Fruit fly (Drosophila melanogaster) whole organism, embryonic: ENCODE measurements around the gene CG14072.
A peak's percentile ranks its signal among the peaks of the same experiment; 100 is the strongest.

ENCODE experiments used
- Ada2b ChIP-seq: fragments of 200-800 bp; sonication (Bioruptor generic); IDR thresholded peaks from 2 replicates; pipeline ENCODE4 v1.3.6; 2022; ENCODE audit warnings: missing biosample characterization, missing genetic modification characterization
- Awh ChIP-seq: fragments of 200-800 bp; sonication (Bioruptor generic); IDR thresholded peaks from 2 replicates; pipeline ENCODE4, ENCODE4 v1.3.6; 2022; ENCODE audit warnings: missing biosample characterization, missing genetic modification characterization
- BEAF-32 ChIP-seq: fragments of 200-800 bp; sonication (Bioruptor generic); optimal IDR thresholded peaks from 3 replicates; lab custom pipeline; 2017; ENCODE audit warnings: missing biosample characterization, missing genetic modification characterization, mild to moderate bottlenecking, moderate library complexity, missing genetic modification reagents
- Bdp1 ChIP-seq: fragments of 200-800 bp; sonication (Bioruptor generic); optimal IDR thresholded peaks from 3 replicates; lab custom pipeline; 2016; ENCODE audit warnings: missing biosample characterization, missing genetic modification characterization
- Blimp-1 ChIP-seq: fragments of 200-800 bp; sonication (Bioruptor generic); optimal IDR thresholded peaks from 3 replicates; lab custom pipeline; 2018; ENCODE audit warnings: missing biosample characterization, missing genetic modification characterization, mild to moderate bottlenecking, moderate library complexity, missing genetic modification reagents
- CG11456 ChIP-seq: fragments of 200-800 bp; sonication (Bioruptor generic); IDR thresholded peaks from 3 replicates; pipeline ENCODE4 v1.3.6; 2022; ENCODE audit warnings: missing biosample characterization, missing genetic modification characterization
- CG11695 ChIP-seq: fragments of 200-800 bp; sonication (Bioruptor generic); IDR thresholded peaks from 3 replicates; pipeline ENCODE4 v1.3.6; 2022; ENCODE audit warnings: missing biosample characterization, missing genetic modification characterization
- CG12299 ChIP-seq: fragments of 200-800 bp; sonication (Bioruptor generic); optimal IDR thresholded peaks from 2 replicates; lab custom pipeline; 2018; ENCODE audit warnings: missing biosample characterization, mild to moderate bottlenecking, missing genetic modification characterization
- CG12391 ChIP-seq: fragments of 200-800 bp; sonication (Bioruptor generic); optimal IDR thresholded peaks from 3 replicates; lab custom pipeline; 2018; ENCODE audit warnings: missing biosample characterization, mild to moderate bottlenecking, missing genetic modification characterization, moderate library complexity
- CG14710 ChIP-seq: fragments of 200-800 bp; sonication (Bioruptor generic); optimal IDR thresholded peaks from 3 replicates; lab custom pipeline; 2019; ENCODE audit warnings: missing biosample characterization, mild to moderate bottlenecking, missing genetic modification characterization, moderate library complexity
- CG15601 ChIP-seq: fragments of 200-800 bp; sonication (Bioruptor generic); optimal IDR thresholded peaks from 3 replicates; lab custom pipeline; 2019; ENCODE audit warnings: missing biosample characterization, mild to moderate bottlenecking, missing genetic modification characterization, moderate library complexity
- CG16779 ChIP-seq: fragments of 200-800 bp; sonication (Bioruptor generic); IDR thresholded peaks from 2 replicates; pipeline ENCODE4 v1.3.6; 2022; ENCODE audit warnings: missing biosample characterization, missing genetic modification characterization
- CG16815 ChIP-seq: fragments of 200-800 bp; sonication (Bioruptor generic); optimal IDR thresholded peaks from 3 replicates; lab custom pipeline; 2017; ENCODE audit warnings: missing biosample characterization, mild to moderate bottlenecking, missing genetic modification characterization
- CG30020 ChIP-seq: fragments of 200-800 bp; optimal IDR thresholded peaks from 2 replicates; lab custom pipeline; 2019; ENCODE audit warnings: missing biosample characterization, mild to moderate bottlenecking, missing genetic modification characterization, moderate library complexity
- CG3838 ChIP-seq: fragments of 200-800 bp; sonication (Bioruptor generic); optimal IDR thresholded peaks from 3 replicates; lab custom pipeline; 2016; ENCODE audit warnings: missing biosample characterization, missing genetic modification characterization
- CG7786 ChIP-seq: fragments of 200-800 bp; sonication (Bioruptor generic); optimal IDR thresholded peaks from 2 replicates; lab custom pipeline; 2016; ENCODE audit warnings: missing biosample characterization, missing genetic modification characterization
- CG8359 ChIP-seq: fragments of 200-800 bp; sonication (Bioruptor generic); optimal IDR thresholded peaks from 2 replicates; lab custom pipeline; 2017; ENCODE audit warnings: missing biosample characterization, mild to moderate bottlenecking, missing genetic modification characterization, borderline replicate concordance
- CG8388 ChIP-seq: fragments of 200-800 bp; sonication (Bioruptor generic); optimal IDR thresholded peaks from 2 replicates; lab custom pipeline; 2019; ENCODE audit warnings: missing biosample characterization, mild to moderate bottlenecking, missing genetic modification characterization, moderate library complexity
- Camta ChIP-seq: fragments of 200-800 bp; sonication (Bioruptor generic); optimal IDR thresholded peaks from 2 replicates; lab custom pipeline; 2016; ENCODE audit warnings: missing biosample characterization, missing genetic modification characterization
- Dbx ChIP-seq: fragments of 200-800 bp; sonication (Bioruptor generic); IDR thresholded peaks from 3 replicates; pipeline ENCODE4 v1.3.6; 2022; ENCODE audit warnings: missing biosample characterization, missing genetic modification characterization
- Drgx ChIP-seq: fragments of 200-800 bp; sonication (Bioruptor generic); IDR thresholded peaks from 2 replicates; pipeline ENCODE4 v1.3.6; 2022; ENCODE audit warnings: missing biosample characterization, missing genetic modification characterization
- Elba2 ChIP-seq: fragments of 200-800 bp; sonication (Bioruptor generic); optimal IDR thresholded peaks from 3 replicates; lab custom pipeline; 2016; ENCODE audit warnings: missing biosample characterization, missing genetic modification characterization
- HmgD ChIP-seq: fragments of 200-800 bp; sonication (Bioruptor generic); optimal IDR thresholded peaks from 3 replicates; lab custom pipeline; 2016; ENCODE audit warnings: missing biosample characterization, missing genetic modification characterization
- MBD-R2 ChIP-seq: fragments of 200-800 bp; sonication (Bioruptor generic); IDR thresholded peaks from 2 replicates; pipeline ENCODE4 v1.3.6; 2022; ENCODE audit warnings: missing biosample characterization, missing genetic modification characterization
- Pdp1 ChIP-seq, 2 experiments: fragments of 200-800 bp; sonication (Bioruptor generic); optimal IDR thresholded peaks; 3 replicates each; lab custom pipeline; 2016; ENCODE audit warnings: missing biosample characterization in 2 of 2, missing genetic modification characterization in 2 of 2, mild to moderate bottlenecking in 1 of 2, moderate library complexity in 1 of 2
- YL-1 ChIP-seq: fragments of 200-800 bp; sonication (Bioruptor generic); optimal IDR thresholded peaks from 3 replicates; lab custom pipeline; 2017; ENCODE audit warnings: missing biosample characterization, mild to moderate bottlenecking, missing genetic modification characterization
- ac ChIP-seq: fragments of 200-800 bp; sonication (Bioruptor generic); optimal IDR thresholded peaks from 3 replicates; lab custom pipeline; 2017; ENCODE audit warnings: missing biosample characterization, mild to moderate bottlenecking, missing genetic modification characterization
- aop ChIP-seq: fragments of 200-800 bp; sonication (Bioruptor generic); IDR thresholded peaks from 2 replicates; pipeline ENCODE4 v1.3.6; 2022; ENCODE audit warnings: missing biosample characterization, missing genetic modification characterization
- ash1 ChIP-seq: fragments of 200-800 bp; sonication (Bioruptor generic); optimal IDR thresholded peaks from 2 replicates; lab custom pipeline; 2018; ENCODE audit warnings: missing biosample characterization, mild to moderate bottlenecking, missing genetic modification characterization
- ato ChIP-seq: fragments of 200-800 bp; sonication (Bioruptor generic); IDR thresholded peaks from 2 replicates; pipeline ENCODE4 v1.3.6; 2022; ENCODE audit warnings: missing biosample characterization, missing genetic modification characterization; ENCODE audit not compliant: partially characterized antibody
- bcd ChIP-seq: fragments of 200-800 bp; sonication (Bioruptor generic); optimal IDR thresholded peaks from 2 replicates; lab custom pipeline; 2017; ENCODE audit warnings: missing biosample characterization, mild to moderate bottlenecking, missing genetic modification characterization
- caup ChIP-seq: fragments of 200-800 bp; sonication (Bioruptor generic); optimal IDR thresholded peaks from 3 replicates; lab custom pipeline; 2017; ENCODE audit warnings: missing biosample characterization, mild to moderate bottlenecking, missing genetic modification characterization, moderate library complexity; ENCODE audit not compliant: severe bottlenecking
- croc ChIP-seq: fragments of 200-800 bp; sonication (Bioruptor generic); conservative IDR thresholded peaks from 3 replicates; pipeline ENCODE4 v1.3.6; 2022; ENCODE audit warnings: missing biosample characterization, missing genetic modification characterization
- fd96Cb ChIP-seq: fragments of 200-800 bp; sonication (Bioruptor generic); optimal IDR thresholded peaks from 2 replicates; lab custom pipeline; 2018; ENCODE audit warnings: missing biosample characterization, mild to moderate bottlenecking, missing genetic modification characterization, moderate library complexity
- ftz-f1 ChIP-seq: fragments of 200-800 bp; sonication (Bioruptor generic); optimal IDR thresholded peaks from 2 replicates; lab custom pipeline; 2016; ENCODE audit warnings: missing biosample characterization, missing genetic modification characterization
- gfzf ChIP-seq: fragments of 200-800 bp; sonication (Bioruptor generic); optimal IDR thresholded peaks from 2 replicates; lab custom pipeline; 2016; ENCODE audit warnings: missing biosample characterization, mild to moderate bottlenecking, missing genetic modification characterization, moderate library complexity
- lilli ChIP-seq: fragments of 200-800 bp; sonication (Bioruptor generic); optimal IDR thresholded peaks from 3 replicates; lab custom pipeline; 2016; ENCODE audit warnings: missing biosample characterization, missing genetic modification characterization
- lola ChIP-seq, 3 experiments: fragments of >200 bp in 2 of 3; fragments of 200-800 bp in 1 of 3; sonication (Bioruptor generic) in 1 of 3; optimal IDR thresholded peaks; 2 replicates each; lab custom pipeline; 2017 to 2019; ENCODE audit warnings: missing biosample characterization in 3 of 3, missing genetic modification characterization in 3 of 3, mild to moderate bottlenecking in 1 of 3, moderate library complexity in 1 of 3
- onecut ChIP-seq: fragments of 200-800 bp; sonication (Bioruptor generic); IDR thresholded peaks from 2 replicates; pipeline ENCODE4 v1.3.6; 2022; ENCODE audit warnings: missing biosample characterization, missing genetic modification characterization
- phol ChIP-seq: fragments of 200-800 bp; sonication (Bioruptor generic); optimal IDR thresholded peaks from 3 replicates; lab custom pipeline; 2018; ENCODE audit warnings: missing biosample characterization, mild to moderate bottlenecking, missing genetic modification characterization, moderate library complexity
- row ChIP-seq: fragments of 200-800 bp; sonication (Bioruptor generic); IDR thresholded peaks from 3 replicates; pipeline ENCODE4 v1.3.6; 2022; ENCODE audit warnings: missing biosample characterization, missing genetic modification characterization
- sisA ChIP-seq: fragments of 200-800 bp; sonication (Bioruptor generic); IDR thresholded peaks from 2 replicates; pipeline ENCODE4 v1.3.6; 2022; ENCODE audit warnings: missing biosample characterization, missing genetic modification characterization
- sug ChIP-seq: fragments of 200-800 bp; optimal IDR thresholded peaks from 2 replicates; lab custom pipeline; 2019; ENCODE audit warnings: missing biosample characterization, mild to moderate bottlenecking, missing genetic modification characterization, moderate library complexity
- trem ChIP-seq: fragments of 200-800 bp; optimal IDR thresholded peaks from 3 replicates; lab custom pipeline; 2019; ENCODE audit warnings: missing biosample characterization, mild to moderate bottlenecking, missing genetic modification characterization, moderate library complexity
- wek ChIP-seq: fragments of 200-800 bp; sonication (Bioruptor generic); optimal IDR thresholded peaks from 3 replicates; lab custom pipeline; 2018; ENCODE audit warnings: missing biosample characterization, mild to moderate bottlenecking, missing genetic modification characterization, moderate library complexity

Gene CG14072

dm6 chr2L:10976046-10976863 lies 39.8 kb downstream of the CG14072 start, which contains the start of the genes ATPsynG and SCAR (continued):
- TF ChIP-seq sisA (GFP tag; lab: Robert Waterston, UW) (no peak), Camta (GFP tag; lab: Kevin White, UChicago) (no peak), ac (GFP tag; lab: Kevin White, UChicago) (no peak), phol (tag; lab: Kevin White, UChicago) (peak; percentile 31), ash1 (GFP tag; lab: Kevin White, UChicago) (no peak), Elba2 (peak; percentile 50), Drgx (no peak), CG3838 (GFP tag; lab: Kevin White, UChicago) (no peak), onecut (GFP tag; lab: Robert Waterston, UW) (peak; percentile 95), MBD-R2 (GFP tag; lab: Robert Waterston, UW) (peak; percentile 46), CG15601 (tag; lab: Kevin White, UChicago) (peak; percentile 5), Blimp-1 (GFP tag; lab: Kevin White, UChicago) (no peak), lola (GFP tag; optimal IDR thresholded peaks at IDR 0.05; lab: Kevin White, UChicago) (peak in 1 of 3 experiments; percentile 4), CG12299 (tag; lab: Kevin White, UChicago) (no peak), gfzf (peak; percentile 58), aop (GFP tag; lab: Robert Waterston, UW) (no peak), CG14710 (tag; lab: Kevin White, UChicago) (peak; percentile 47), Ada2b (GFP tag; lab: Robert Waterston, UW) (no peak), CG12391 (tag; lab: Kevin White, UChicago) (peak; percentile 44), Awh (GFP tag; lab: Robert Waterston, UW) (no peak), CG30020 (tag; lab: Kevin White, UChicago) (peak; percentile 58), Bdp1 (no peak), HmgD (no peak), ato (no peak), croc (GFP tag; lab: Robert Waterston, UW) (no peak), CG8359 (GFP tag; lab: Kevin White, UChicago) (no peak), fd96Cb (tag; lab: Kevin White, UChicago) (no peak), CG16779 (no peak), ftz-f1 (peak; percentile 31), YL-1 (GFP tag; lab: Kevin White, UChicago) (peak; percentile 79), bcd (no peak), BEAF-32 (GFP tag; lab: Kevin White, UChicago) (peak; percentile 14), CG8388 (peak; percentile 16), row (GFP tag; lab: Robert Waterston, UW) (peak; percentile 51; the same call in 1 of the 3 replicates), CG7786 (GFP tag; lab: Kevin White, UChicago) (no peak), trem (tag; lab: Kevin White, UChicago) (peak; percentile 30), CG11456 (no peak), wek (GFP tag; lab: Kevin White, UChicago) (no peak), lilli (GFP tag; lab: Kevin White, UChicago) (no peak), sug (tag; lab: Kevin White, UChicago) (no peak), CG11695 (no peak), Pdp1 (GFP tag; optimal IDR thresholded peaks at IDR 0.05; lab: Kevin White, UChicago) (peak in 1 of 2 experiments; percentile 98), Dbx (GFP tag; lab: Robert Waterston, UW) (peak; percentile 34; the same call in 1 of the 3 replicates), CG16815 (GFP tag; lab: Kevin White, UChicago) (no peak), caup (GFP tag; lab: Kevin White, UChicago) (no peak)
- TF ChIP-seq, all 482 proteins: peak for 38
